Worm (Caenorhabditis elegans) whole organism, L2 larva: ENCODE data around the gene dhs-13.

ENCODE experiments used
- ZK546.5 ChIP-seq: sonication (generic microtip); optimal IDR thresholded peaks from 2 replicates; lab custom pipeline; 2017; ENCODE audit warnings: missing biosample characterization, missing genetic modification characterization
- blmp-1 ChIP-seq: sonication (generic microtip); optimal IDR thresholded peaks from 2 replicates; lab custom pipeline; 2017; ENCODE audit warnings: missing genetic modification characterization, mild to moderate bottlenecking, missing compliant biosample characterization, antibody characterized with exemption, moderate library complexity; ENCODE audit not compliant: insufficient read depth
- ceh-16 ChIP-seq: fragments of 150-350 bp; optimal IDR thresholded peaks from 2 replicates; lab custom pipeline; 2014; ENCODE audit warnings: missing biosample characterization, missing genetic modification characterization
- egl-27 ChIP-seq: sonication (generic microtip); optimal IDR thresholded peaks from 3 replicates; lab custom pipeline; 2017; ENCODE audit warnings: missing biosample characterization, missing genetic modification reagents, missing genetic modification characterization
- elt-3 ChIP-seq: sonication (generic microtip); optimal IDR thresholded peaks from 2 replicates; lab custom pipeline; 2017; ENCODE audit warnings: missing biosample characterization, missing genetic modification characterization
- mab-5 ChIP-seq: fragments of 150-350 bp; optimal IDR thresholded peaks from 2 replicates; lab custom pipeline; 2014; ENCODE audit warnings: missing biosample characterization, missing genetic modification characterization
- nhr-12 ChIP-seq: fragments of 150-350 bp; optimal IDR thresholded peaks from 2 replicates; lab custom pipeline; 2014; ENCODE audit warnings: missing biosample characterization, missing genetic modification characterization
- nhr-237 ChIP-seq: fragments of 150-350 bp; optimal IDR thresholded peaks from 2 replicates; lab custom pipeline; 2014; ENCODE audit warnings: missing biosample characterization, missing genetic modification characterization
- nhr-77 ChIP-seq: fragments of 150-350 bp; optimal IDR thresholded peaks from 2 replicates; lab custom pipeline; 2014; ENCODE audit warnings: missing biosample characterization, missing genetic modification characterization
- snpc-4 ChIP-seq: fragments of 150-350 bp; optimal IDR thresholded peaks from 2 replicates; lab custom pipeline; 2014; ENCODE audit warnings: missing biosample characterization, missing genetic modification characterization
- unc-39 ChIP-seq: fragments of 150-350 bp; optimal IDR thresholded peaks from 2 replicates; lab custom pipeline; 2014; ENCODE audit warnings: missing biosample characterization, missing genetic modification characterization
- unc-62 ChIP-seq: fragments of 150-350 bp; optimal IDR thresholded peaks from 2 replicates; lab custom pipeline; 2014; ENCODE audit warnings: missing biosample characterization, missing genetic modification reagents, missing genetic modification characterization
- ztf-11 ChIP-seq: sonication (generic microtip); optimal IDR thresholded peaks from 2 replicates; lab custom pipeline; 2017; ENCODE audit warnings: missing biosample characterization, missing genetic modification characterization

DNA sequence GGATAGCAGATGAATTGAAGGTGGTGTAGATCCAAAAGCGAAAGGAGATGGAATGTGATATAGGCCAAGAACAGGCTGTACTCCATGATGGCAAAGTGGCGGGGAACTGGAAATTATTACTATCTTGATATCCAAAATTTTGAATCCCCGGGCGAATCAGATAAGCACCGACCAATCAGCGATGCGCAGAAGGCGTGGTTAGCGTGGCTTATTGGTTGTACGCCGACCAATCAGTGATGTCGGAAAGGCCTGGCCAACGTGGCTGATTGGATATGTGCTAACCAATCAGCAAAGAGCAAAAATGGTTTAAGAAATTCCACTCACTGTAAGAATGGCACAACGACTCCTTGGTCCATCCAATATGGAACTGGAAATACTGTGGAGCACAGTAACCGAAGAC lies 8.5 kb upstream of the dhs-13 start:
- TF ChIP-seq egl-27 (no peak), ceh-16 (tag; lab: Kevin White, UChicago) (no peak), blmp-1 (tag; lab: Kevin White, UChicago) (no peak), unc-39 (no peak), ZK546.5 (tag; lab: Kevin White, UChicago) (no peak), mab-5 (tag; lab: Kevin White, UChicago) (no peak), nhr-12 (tag; lab: Kevin White, UChicago) (no peak), unc-62 (no peak), ztf-11 (no peak), nhr-237 (tag; lab: Kevin White, UChicago) (no peak), elt-3 (tag; lab: Kevin White, UChicago) (no peak), snpc-4 (no peak), nhr-77 (tag; lab: Kevin White, UChicago) (no peak)
